Fruit fly (Drosophila melanogaster) whole organism, embryonic: Measurements from ENCODE around the gene Pmm2.

Source experiments
- Ada2b ChIP-seq: fragments of 200-800 bp; sonication (Bioruptor generic); IDR thresholded peaks from 2 replicates; pipeline ENCODE4 v1.3.6; 2022; ENCODE audit warnings: missing biosample characterization, missing genetic modification characterization
- Asciz ChIP-seq: fragments of 200-800 bp; sonication (Bioruptor generic); optimal IDR thresholded peaks from 2 replicates; lab custom pipeline; 2017; ENCODE audit warnings: missing biosample characterization, mild to moderate bottlenecking, missing genetic modification characterization, missing genetic modification reagents
- C15 ChIP-seq: fragments of 200-800 bp; sonication (Bioruptor generic); IDR thresholded peaks from 3 replicates; pipeline ENCODE4 v1.3.6; 2022; ENCODE audit warnings: missing biosample characterization, missing genetic modification characterization
- CG11247 ChIP-seq: fragments of 200-800 bp; sonication (Bioruptor generic); IDR thresholded peaks from 2 replicates; pipeline ENCODE4 v1.3.6; 2022; ENCODE audit warnings: missing biosample characterization, missing genetic modification characterization
- CG11456 ChIP-seq: fragments of 200-800 bp; sonication (Bioruptor generic); IDR thresholded peaks from 3 replicates; pipeline ENCODE4 v1.3.6; 2022; ENCODE audit warnings: missing biosample characterization, missing genetic modification characterization
- CG12236 ChIP-seq: fragments of 200-800 bp; sonication (Bioruptor generic); optimal IDR thresholded peaks from 2 replicates; lab custom pipeline; 2016; ENCODE audit warnings: missing biosample characterization, missing genetic modification characterization
- CG14860 ChIP-seq: fragments of 200-800 bp; sonication (Bioruptor generic); IDR thresholded peaks from 3 replicates; pipeline ENCODE4 v1.3.6; 2022; ENCODE audit warnings: missing biosample characterization, missing genetic modification characterization; ENCODE audit not compliant: partially characterized antibody
- CG16815 ChIP-seq: fragments of 200-800 bp; sonication (Bioruptor generic); optimal IDR thresholded peaks from 3 replicates; lab custom pipeline; 2017; ENCODE audit warnings: missing biosample characterization, mild to moderate bottlenecking, missing genetic modification characterization
- CG17802 ChIP-seq: fragments of 200-800 bp; sonication (Bioruptor generic); optimal IDR thresholded peaks from 2 replicates; lab custom pipeline; 2018; ENCODE audit warnings: missing biosample characterization, mild to moderate bottlenecking, missing genetic modification characterization, moderate library complexity
- CG2202 ChIP-seq: fragments of 200-800 bp; sonication (Bioruptor generic); optimal IDR thresholded peaks from 2 replicates; lab custom pipeline; 2018; ENCODE audit warnings: missing biosample characterization, mild to moderate bottlenecking, missing genetic modification characterization
- CG34224 ChIP-seq: fragments of 200-800 bp; sonication (Bioruptor generic); IDR thresholded peaks from 3 replicates; pipeline ENCODE4 v1.3.6; 2022; ENCODE audit warnings: missing biosample characterization, missing genetic modification characterization; ENCODE audit not compliant: partially characterized antibody
- CG4707 ChIP-seq: fragments of 200-800 bp; sonication (Bioruptor generic); optimal IDR thresholded peaks from 2 replicates; lab custom pipeline; 2018; ENCODE audit warnings: missing biosample characterization, mild to moderate bottlenecking, missing genetic modification characterization, moderate library complexity
- CG4730 ChIP-seq: fragments of 200-800 bp; sonication (Bioruptor generic); IDR thresholded peaks from 2 replicates; pipeline ENCODE4 v1.3.6; 2022; ENCODE audit warnings: missing biosample characterization, missing genetic modification characterization
- CG6175 ChIP-seq: fragments of 200-800 bp; sonication (Bioruptor generic); IDR thresholded peaks from 3 replicates; pipeline ENCODE4 v1.3.6; 2022; ENCODE audit warnings: missing biosample characterization, missing genetic modification characterization
- CG6254 ChIP-seq: fragments of 200-800 bp; sonication (Bioruptor generic); optimal IDR thresholded peaks from 3 replicates; lab custom pipeline; 2017; ENCODE audit warnings: mild to moderate bottlenecking, missing biosample characterization, missing genetic modification reagents, missing genetic modification characterization
- CG6791 ChIP-seq: fragments of 200-800 bp; sonication (Bioruptor generic); IDR thresholded peaks from 3 replicates; pipeline ENCODE4 v1.3.6; 2022; ENCODE audit warnings: missing biosample characterization, missing genetic modification characterization; ENCODE audit not compliant: partially characterized antibody
- CG6813 ChIP-seq: fragments of 200-800 bp; sonication (Bioruptor generic); optimal IDR thresholded peaks from 2 replicates; lab custom pipeline; 2017; ENCODE audit warnings: missing biosample characterization, missing genetic modification characterization, mild to moderate bottlenecking, moderate library complexity, missing genetic modification reagents
- CG7556 ChIP-seq: fragments of 200-800 bp; sonication (Bioruptor generic); optimal IDR thresholded peaks from 2 replicates; lab custom pipeline; 2017; ENCODE audit warnings: missing biosample characterization, mild to moderate bottlenecking, missing genetic modification characterization
- Camta ChIP-seq: fragments of 200-800 bp; sonication (Bioruptor generic); optimal IDR thresholded peaks from 2 replicates; lab custom pipeline; 2016; ENCODE audit warnings: missing biosample characterization, missing genetic modification characterization
- Chrac-16 ChIP-seq: fragments of 200-800 bp; sonication (Bioruptor generic); optimal IDR thresholded peaks from 3 replicates; lab custom pipeline; 2016; ENCODE audit warnings: missing biosample characterization, missing genetic modification characterization
- CrebB ChIP-seq: fragments of 200-800 bp; sonication (Bioruptor generic); optimal IDR thresholded peaks from 3 replicates; lab custom pipeline; 2018; ENCODE audit warnings: missing biosample characterization, mild to moderate bottlenecking, missing genetic modification characterization
- Dll ChIP-seq: fragments of 200-800 bp; sonication (Bioruptor generic); IDR thresholded peaks from 4 replicates; pipeline ENCODE4 v1.3.6; 2022; ENCODE audit warnings: missing biosample characterization, missing genetic modification characterization; ENCODE audit not compliant: partially characterized antibody
- Drgx ChIP-seq: fragments of 200-800 bp; sonication (Bioruptor generic); IDR thresholded peaks from 2 replicates; pipeline ENCODE4 v1.3.6; 2022; ENCODE audit warnings: missing biosample characterization, missing genetic modification characterization
- ERR ChIP-seq: fragments of 200-800 bp; sonication (Bioruptor generic); optimal IDR thresholded peaks from 2 replicates; lab custom pipeline; 2016; ENCODE audit warnings: missing biosample characterization, missing genetic modification characterization
- Ets65A ChIP-seq: fragments of 200-800 bp; sonication (Bioruptor generic); peaks from one replicate; lab custom pipeline; 2016; ENCODE audit warnings: missing biosample characterization, missing genetic modification characterization
- Hsf ChIP-seq: fragments of 200-800 bp; sonication (Bioruptor generic); optimal IDR thresholded peaks from 3 replicates; lab custom pipeline; 2016; ENCODE audit warnings: missing biosample characterization, missing genetic modification characterization
- Meics ChIP-seq: fragments of 200-800 bp; sonication (Bioruptor generic); optimal IDR thresholded peaks from 2 replicates; lab custom pipeline; 2017; ENCODE audit warnings: missing biosample characterization, mild to moderate bottlenecking, missing genetic modification characterization
- Poxn ChIP-seq: fragments of 200-800 bp; sonication (Bioruptor generic); IDR thresholded peaks from 2 replicates; pipeline ENCODE4 v1.3.6; 2022; ENCODE audit warnings: missing biosample characterization, missing genetic modification characterization
- Sin3A ChIP-seq: fragments of >200 bp; optimal IDR thresholded peaks from 2 replicates; lab custom pipeline; 2018
- Spps ChIP-seq: fragments of 200-800 bp; sonication (Bioruptor generic); optimal IDR thresholded peaks from 2 replicates; lab custom pipeline; 2018; ENCODE audit warnings: missing biosample characterization, mild to moderate bottlenecking, missing genetic modification characterization
- ab ChIP-seq: fragments of 200-800 bp; sonication (Bioruptor generic); optimal IDR thresholded peaks from 2 replicates; lab custom pipeline; 2016; ENCODE audit warnings: missing biosample characterization, missing genetic modification characterization
- abd-A ChIP-seq: fragments of 200-800 bp; sonication (Bioruptor generic); optimal IDR thresholded peaks from 3 replicates; lab custom pipeline; 2019; ENCODE audit warnings: missing biosample characterization, mild to moderate bottlenecking, missing genetic modification characterization, moderate library complexity
- amos ChIP-seq: fragments of 200-800 bp; sonication (Bioruptor generic); IDR thresholded peaks from 2 replicates; pipeline ENCODE4 v1.3.6; 2022; ENCODE audit warnings: missing biosample characterization, missing genetic modification characterization; ENCODE audit not compliant: partially characterized antibody
- ap ChIP-seq: fragments of 200-800 bp; sonication (Bioruptor generic); IDR thresholded peaks from 2 replicates; pipeline ENCODE4 v1.3.6; 2022; ENCODE audit warnings: missing biosample characterization, missing genetic modification characterization
- ara ChIP-seq: fragments of 200-800 bp; sonication (Bioruptor generic); IDR thresholded peaks from 2 replicates; pipeline ENCODE4 v1.3.6; 2022; ENCODE audit warnings: missing biosample characterization, missing genetic modification characterization
- ato ChIP-seq: fragments of 200-800 bp; sonication (Bioruptor generic); IDR thresholded peaks from 2 replicates; pipeline ENCODE4 v1.3.6; 2022; ENCODE audit warnings: missing biosample characterization, missing genetic modification characterization; ENCODE audit not compliant: partially characterized antibody
- ci ChIP-seq: fragments of 200-800 bp; sonication (Bioruptor generic); IDR thresholded peaks from 3 replicates; pipeline ENCODE4 v1.3.6; 2022; ENCODE audit warnings: missing biosample characterization, missing genetic modification characterization
- en ChIP-seq: fragments of 200-800 bp; sonication (Bioruptor generic); optimal IDR thresholded peaks from 2 replicates; lab custom pipeline; 2016; ENCODE audit warnings: missing biosample characterization, missing genetic modification characterization
- h ChIP-seq: fragments of >200 bp; optimal IDR thresholded peaks from 2 replicates; lab custom pipeline; 2017
- hb ChIP-seq: fragments of 200-800 bp; sonication (Bioruptor generic); IDR thresholded peaks from 3 replicates; pipeline ENCODE4 v1.3.6; 2022; ENCODE audit warnings: missing biosample characterization, missing genetic modification characterization; ENCODE audit not compliant: partially characterized antibody
- mirr ChIP-seq: fragments of 200-800 bp; sonication (Bioruptor generic); optimal IDR thresholded peaks from 3 replicates; lab custom pipeline; 2018; ENCODE audit warnings: missing biosample characterization, mild to moderate bottlenecking, missing genetic modification characterization
- pzg ChIP-seq: fragments of 200-800 bp; sonication (Bioruptor generic); optimal IDR thresholded peaks from 3 replicates; lab custom pipeline; 2018; ENCODE audit warnings: missing biosample characterization, mild to moderate bottlenecking, missing genetic modification characterization, moderate library complexity
- ro ChIP-seq: fragments of 200-800 bp; sonication (Bioruptor generic); IDR thresholded peaks from 2 replicates; pipeline ENCODE4 v1.3.6; 2022; ENCODE audit warnings: missing biosample characterization, missing genetic modification characterization
- sens ChIP-seq: fragments of 200-800 bp; sonication (Bioruptor generic); peaks from one replicate; lab custom pipeline; 2016; ENCODE audit warnings: missing biosample characterization, missing genetic modification characterization
- shn ChIP-seq: fragments of 200-800 bp; sonication (Bioruptor generic); optimal IDR thresholded peaks from 3 replicates; lab custom pipeline; 2016; ENCODE audit warnings: missing biosample characterization, missing genetic modification characterization
- slou ChIP-seq: fragments of 200-800 bp; sonication (Bioruptor generic); optimal IDR thresholded peaks from 3 replicates; lab custom pipeline; 2016; ENCODE audit warnings: missing biosample characterization, missing genetic modification characterization
- stc ChIP-seq: fragments of 200-800 bp; sonication (Bioruptor generic); IDR thresholded peaks from 2 replicates; pipeline ENCODE4 v1.3.6; 2022; ENCODE audit warnings: missing biosample characterization, missing genetic modification characterization
- tin ChIP-seq: fragments of 200-800 bp; sonication (Bioruptor generic); optimal IDR thresholded peaks from 3 replicates; lab custom pipeline; 2016; ENCODE audit warnings: missing biosample characterization, missing genetic modification characterization
- tll ChIP-seq, 2 experiments: fragments of 200-800 bp in 1 of 2; fragments of >200 bp in 1 of 2; sonication (Bioruptor generic) in 1 of 2; optimal IDR thresholded peaks; 2 replicates each; lab custom pipeline; 2017 to 2019; ENCODE audit warnings: missing biosample characterization in 2 of 2, missing genetic modification characterization in 2 of 2, mild to moderate bottlenecking in 1 of 2, moderate library complexity in 1 of 2
- ttk ChIP-seq: fragments of 200-800 bp; sonication (Bioruptor generic); IDR thresholded peaks from 2 replicates; pipeline ENCODE4 v2.1.2; 2022; ENCODE audit warnings: missing biosample characterization, missing genetic modification characterization
- wek ChIP-seq: fragments of 200-800 bp; sonication (Bioruptor generic); optimal IDR thresholded peaks from 3 replicates; lab custom pipeline; 2018; ENCODE audit warnings: missing biosample characterization, mild to moderate bottlenecking, missing genetic modification characterization, moderate library complexity

Pmm2 gene

dm6 chr3L:12490418-12491035 is 43.9 kb upstream of the Pmm2 start, which contains the start of gene CG10660 (continued):
- TF ChIP-seq wek (peak; percentile 71), stc (GFP tag; lab: Robert Waterston, UW) (peak; percentile 90), abd-A (no peak), mirr (GFP tag; lab: Kevin White, UChicago) (peak; percentile 13), ap (peak; percentile 81), CG6813 (GFP tag; lab: Kevin White, UChicago) (peak; percentile 78), tin (GFP tag; lab: Kevin White, UChicago) (peak; percentile 84), ro (GFP tag; lab: Robert Waterston, UW) (no peak), Asciz (GFP tag; lab: Kevin White, UChicago) (peak; percentile 91), CG34224 (GFP tag; lab: Robert Waterston, UW) (no peak), CG17802 (tag; lab: Kevin White, UChicago) (peak; percentile 65), tll (GFP tag; optimal IDR thresholded peaks at IDR 0.05; lab: Kevin White, UChicago) (no peak), CG6175 (GFP tag; lab: Robert Waterston, UW) (0 out of 3 replicates have a peak, but pooled peaks have one; percentile 14), CG2202 (tag; lab: Kevin White, UChicago) (peak; percentile 77), ara (GFP tag; lab: Robert Waterston, UW) (peak; percentile 78), en (GFP tag; lab: Kevin White, UChicago) (no peak), Camta (GFP tag; lab: Kevin White, UChicago) (peak; percentile 49), hb (GFP tag; lab: Robert Waterston, UW) (no peak), Meics (peak; percentile 86), CG6791 (GFP tag; lab: Robert Waterston, UW) (no peak), ab (GFP tag; lab: Kevin White, UChicago) (peak; percentile 58), Ets65A (GFP tag; lab: Kevin White, UChicago) (peak; percentile 95), CG12236 (GFP tag; lab: Kevin White, UChicago) (peak; percentile 46), CG7556 (peak; percentile 91), CG11456 (GFP tag; lab: Robert Waterston, UW) (peak; percentile 75), CrebB (tag; lab: Kevin White, UChicago) (peak; percentile 84), CG16815 (GFP tag; lab: Kevin White, UChicago) (peak; percentile 68), CG14860 (GFP tag; lab: Robert Waterston, UW) (no peak), CG4707 (GFP tag; lab: Kevin White, UChicago) (peak; percentile 73), C15 (GFP tag; lab: Robert Waterston, UW) (no peak), Sin3A (lab: Kevin White, UChicago) (no peak), ttk (GFP tag; lab: Robert Waterston, UW) (peak; percentile 80), Dll (GFP tag; lab: Robert Waterston, UW) (no peak), CG6254 (GFP tag; lab: Kevin White, UChicago) (peak; percentile 89), ato (GFP tag; lab: Robert Waterston, UW) (no peak), sens (GFP tag; lab: Kevin White, UChicago) (peak; percentile 94), amos (no peak), shn (GFP tag; lab: Kevin White, UChicago) (peak; percentile 22), pzg (no peak), Drgx (GFP tag; lab: Robert Waterston, UW) (peak; percentile 95), ERR (GFP tag; lab: Kevin White, UChicago) (peak; percentile 10), Poxn (GFP tag; lab: Robert Waterston, UW) (no peak), Ada2b (GFP tag; lab: Robert Waterston, UW) (peak; percentile 88), slou (GFP tag; lab: Kevin White, UChicago) (no peak), CG11247 (GFP tag; lab: Robert Waterston, UW) (peak; percentile 80), CG4730 (peak; percentile 67; the same call in 1 of the 2 replicates), Chrac-16 (GFP tag; lab: Kevin White, UChicago) (peak; percentile 74), h (lab: Kevin White, UChicago) (no peak), Spps (peak; percentile 69), Hsf (GFP tag; lab: Kevin White, UChicago) (peak; percentile 83), ci (GFP tag; lab: Robert Waterston, UW) (peak; percentile 96)
